Worm (Caenorhabditis elegans): ENCODE measurements around the gene F48F7.5.

- TF ChIP-seq ama-1 (optimal IDR thresholded peaks at IDR 0.05) (no peak), F13C5.2 (tag; optimal IDR thresholded peaks at IDR 0.05) (no peak), hnd-1 (tag; optimal IDR thresholded peaks at IDR 0.05) (no peak), ets-7 (tag; optimal IDR thresholded peaks at IDR 0.05) (no peak), tbx-11 (GFP tag; IDR thresholded peaks at IDR 0.05) (no peak), tra-4 (tag; optimal IDR thresholded peaks at IDR 0.05) (no peak), hmbx-1 (tag; optimal IDR thresholded peaks at IDR 0.05) (no peak)
These were observed 34.2 kb upstream of the F48F7.5 start for ce11 chrX:13941296-13941695.
